Worm (Caenorhabditis elegans) whole organism, midembryonic: ENCODE measurements around the gene trf-1.

Experiments used
- T22C8.4 ChIP-seq: fragments of 200-800 bp; sonication (Bioruptor generic); IDR thresholded peaks from 2 replicates; pipeline ENCODE4 v1.3.6; 2022; ENCODE audit warnings: missing genetic modification characterization, missing compliant biosample characterization
- cog-1 ChIP-seq: sonication (generic microtip); optimal IDR thresholded peaks from 2 replicates; lab custom pipeline; 2016; ENCODE audit warnings: missing genetic modification characterization, missing compliant biosample characterization
- flt-1 ChIP-seq: fragments of 200-800 bp; sonication (Bioruptor generic); IDR thresholded peaks from 2 replicates; pipeline ENCODE4 v1.3.6; 2022; ENCODE audit warnings: missing genetic modification characterization, missing compliant biosample characterization
- klf-2 ChIP-seq: fragments of 200-800 bp; sonication (Bioruptor generic); conservative IDR thresholded peaks from 2 replicates; pipeline ENCODE4 v1.3.6; 2022; ENCODE audit warnings: missing genetic modification reagents, missing genetic modification characterization, missing compliant biosample characterization
- med-1 ChIP-seq: sonication (generic microtip); optimal IDR thresholded peaks from 2 replicates; lab custom pipeline; 2017; ENCODE audit warnings: missing genetic modification characterization, mild to moderate bottlenecking, missing compliant biosample characterization, antibody characterized with exemption, missing genetic modification reagents; ENCODE audit not compliant: insufficient read depth
- ref-1 ChIP-seq: fragments of 200-800 bp; sonication (Bioruptor generic); conservative IDR thresholded peaks from 2 replicates; pipeline ENCODE4 v1.3.6; 2022; ENCODE audit warnings: missing genetic modification reagents, missing genetic modification characterization, missing compliant biosample characterization
- tab-1 ChIP-seq: fragments of 200-800 bp; sonication (Bioruptor generic); IDR thresholded peaks from 2 replicates; pipeline ENCODE4 v1.3.6; 2022; ENCODE audit warnings: missing genetic modification characterization, missing compliant biosample characterization
- ztf-23 ChIP-seq: fragments of 200-800 bp; sonication (Bioruptor generic); IDR thresholded peaks from 2 replicates; pipeline ENCODE4 v1.3.6; 2022; ENCODE audit warnings: missing genetic modification reagents, missing genetic modification characterization, missing compliant biosample characterization
- ztf-29 ChIP-seq: fragments of 200-800 bp; sonication (Bioruptor generic); IDR thresholded peaks from 2 replicates; pipeline ENCODE4 v1.3.6; 2022; ENCODE audit warnings: missing genetic modification reagents, missing genetic modification characterization, missing compliant biosample characterization

trf-1 gene

DNA sequence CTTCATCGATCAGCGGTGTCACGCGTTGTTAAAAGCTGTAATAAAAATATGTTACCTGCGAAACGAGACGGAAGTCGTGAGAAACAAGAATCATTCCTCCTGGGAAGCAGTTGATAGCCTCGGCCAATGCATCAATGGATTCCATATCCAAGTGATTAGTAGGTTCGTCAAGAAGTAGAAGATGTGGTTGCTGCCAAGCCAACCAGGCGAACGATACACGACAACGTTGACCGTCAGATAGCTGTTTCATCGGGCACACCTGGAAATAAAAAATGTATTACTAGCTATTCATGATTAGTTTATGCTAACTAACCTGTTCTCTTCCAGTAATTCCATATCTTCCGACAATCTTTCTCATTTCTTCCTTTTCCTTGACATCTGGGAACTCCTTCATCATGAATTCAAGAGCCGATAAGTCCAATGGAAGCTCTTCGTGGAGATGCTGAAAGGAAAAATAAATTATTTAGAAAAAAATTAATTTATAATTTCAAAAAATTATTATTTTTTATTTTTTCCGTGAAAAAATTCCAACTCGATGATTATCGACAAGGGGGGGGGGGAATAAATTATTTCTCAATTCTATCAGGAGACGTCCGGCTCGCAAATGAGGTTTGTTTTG, 28.8 kb downstream of the trf-1 start, which contains the start of gene tag-164:
tag-164 (plus strand) TSS at position 569 of the 619 bp plus-strand sequence.
- TF ChIP-seq med-1 (GFP tag; lab: Kevin White, UChicago) (no peak), ztf-29 (GFP tag; lab: Robert Waterston, UW) (no peak), T22C8.4 (GFP tag; lab: Robert Waterston, UW) (no peak), tab-1 (no peak), cog-1 (tag; lab: Kevin White, UChicago) (no peak), ztf-23 (GFP tag; lab: Robert Waterston, UW) (no peak)

DNA sequence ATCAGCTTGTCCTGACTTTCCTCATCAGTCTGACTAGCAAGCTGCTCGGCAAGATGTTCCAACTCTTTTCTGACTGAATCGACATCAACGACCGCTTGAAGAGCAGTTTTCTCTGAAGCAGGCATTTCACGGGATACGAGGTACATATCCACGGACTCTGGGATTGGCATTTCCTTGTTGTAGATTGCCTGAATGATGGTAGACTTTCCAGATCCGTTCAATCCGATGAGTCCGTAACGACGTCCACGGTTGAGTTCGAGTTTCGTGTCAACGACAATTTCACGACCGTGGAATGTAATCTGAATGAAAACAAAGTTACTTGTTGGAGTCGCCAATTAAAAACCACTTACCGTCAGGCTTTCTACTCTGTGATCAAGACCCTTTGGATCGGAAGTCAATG, 31.3 kb downstream of the trf-1 start:
- TF ChIP-seq klf-2 (GFP tag; lab: Robert Waterston, UW) = no peak
- no peak for TF ChIP-seq med-1 (GFP tag; lab: Kevin White, UChicago)
- no peak for TF ChIP-seq flt-1 (GFP tag; lab: Robert Waterston, UW)
- no peak for TF ChIP-seq cog-1 (tag; lab: Kevin White, UChicago)
- TF ChIP-seq ref-1 (GFP tag; lab: Robert Waterston, UW) = no peak
- no peak for TF ChIP-seq ztf-29 (GFP tag; lab: Robert Waterston, UW)
- no peak for TF ChIP-seq T22C8.4 (GFP tag; lab: Robert Waterston, UW)
- no peak for TF ChIP-seq tab-1
- no peak for TF ChIP-seq ztf-23 (GFP tag; lab: Robert Waterston, UW)

DNA sequence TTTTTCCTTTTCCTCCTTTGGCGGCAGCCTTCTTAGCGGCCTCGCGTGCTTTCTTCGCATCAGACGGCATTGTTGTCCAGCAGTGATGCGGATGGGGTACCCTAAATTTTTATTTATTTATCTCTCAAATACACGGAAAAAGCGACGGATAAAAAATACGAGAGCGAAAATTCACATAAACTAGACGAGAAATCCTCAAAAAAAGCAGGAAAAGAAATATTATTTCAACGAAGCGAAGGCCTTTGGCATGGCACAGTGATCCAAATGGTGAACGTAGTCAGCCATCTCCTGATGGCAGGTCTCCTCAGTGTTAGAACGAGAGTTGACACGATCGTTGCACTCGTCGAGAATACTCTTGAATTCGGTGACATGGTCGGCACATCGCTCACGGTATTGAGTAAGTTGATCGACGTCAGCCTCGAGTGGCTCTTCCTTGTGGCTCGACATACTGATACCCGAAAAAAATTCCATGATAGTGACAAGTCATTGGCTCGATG, 31.9 kb downstream of the trf-1 start, which contains the start of the genes abcf-2 and T27E9.2:
abcf-2 (minus strand) TSS at position 101 of the 497 bp plus-strand sequence.
T27E9.2 (minus strand) TSS at position 447 of the 497 bp plus-strand sequence.
- no peak for TF ChIP-seq klf-2 (GFP tag; lab: Robert Waterston, UW)
- no peak for TF ChIP-seq tab-1
- TF ChIP-seq ref-1 (GFP tag; lab: Robert Waterston, UW) = no peak
- no peak for TF ChIP-seq cog-1 (tag; lab: Kevin White, UChicago)
- no peak for TF ChIP-seq med-1 (GFP tag; lab: Kevin White, UChicago)
- no peak for TF ChIP-seq flt-1 (GFP tag; lab: Robert Waterston, UW)
- no peak for TF ChIP-seq T22C8.4 (GFP tag; lab: Robert Waterston, UW)
- no peak for TF ChIP-seq ztf-23 (GFP tag; lab: Robert Waterston, UW)
- TF ChIP-seq ztf-29 (GFP tag; lab: Robert Waterston, UW) = no peak

DNA sequence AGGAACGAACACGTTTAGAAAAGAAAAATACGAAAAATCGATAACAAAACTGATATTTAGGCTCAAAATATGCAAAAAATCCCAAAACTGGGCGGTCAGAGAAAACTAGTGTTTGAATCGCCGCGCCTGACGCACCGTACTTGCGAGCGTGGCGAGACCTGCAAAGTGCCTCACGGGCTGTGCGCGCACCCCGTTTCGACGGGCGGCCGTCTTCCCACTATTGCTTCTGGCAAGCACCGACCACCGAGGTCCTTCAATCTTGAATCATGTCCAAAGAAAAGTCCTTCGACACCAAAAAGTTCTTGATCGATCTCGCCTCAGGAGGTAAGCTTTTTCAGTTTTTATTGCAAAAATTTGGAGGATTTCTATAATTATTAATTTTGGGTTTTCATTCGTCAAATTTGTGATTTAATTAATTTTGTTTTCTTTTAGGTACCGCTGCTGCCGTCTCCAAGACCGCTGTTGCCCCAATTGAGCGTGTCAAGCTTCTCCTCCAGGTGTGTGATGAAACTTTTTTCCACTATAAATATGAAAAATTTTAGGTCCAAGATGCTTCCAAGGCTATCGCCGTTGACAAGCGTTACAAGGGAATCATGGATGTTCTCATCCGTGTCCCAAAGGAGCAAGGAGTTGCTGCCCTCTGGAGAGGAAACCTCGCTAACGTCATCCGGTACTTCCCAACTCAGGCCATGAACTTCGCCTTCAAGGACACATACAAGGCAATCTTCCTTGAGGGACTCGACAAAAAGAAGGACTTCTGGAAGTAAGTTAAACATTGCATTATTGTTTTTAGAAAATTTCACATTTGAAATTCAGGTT, 32.9 kb downstream of the trf-1 start, which contains the start of gene ant-1.1:
ant-1.1 (plus strand) TSS at position 199 of the 819 bp plus-strand sequence.
- TF ChIP-seq med-1 (GFP tag; lab: Kevin White, UChicago) (no peak), ref-1 (GFP tag; lab: Robert Waterston, UW) (no peak), flt-1 (GFP tag; lab: Robert Waterston, UW) (peak; percentile 85), ztf-23 (GFP tag; lab: Robert Waterston, UW) (peak; percentile 85), ztf-29 (GFP tag; lab: Robert Waterston, UW) (0 out of 2 replicates have a peak, but pooled peaks have one; percentile 28), T22C8.4 (GFP tag; lab: Robert Waterston, UW) (peak; percentile 39), klf-2 (GFP tag; lab: Robert Waterston, UW) (peak; percentile 58; the same call in 1 of the 2 replicates)

DNA sequence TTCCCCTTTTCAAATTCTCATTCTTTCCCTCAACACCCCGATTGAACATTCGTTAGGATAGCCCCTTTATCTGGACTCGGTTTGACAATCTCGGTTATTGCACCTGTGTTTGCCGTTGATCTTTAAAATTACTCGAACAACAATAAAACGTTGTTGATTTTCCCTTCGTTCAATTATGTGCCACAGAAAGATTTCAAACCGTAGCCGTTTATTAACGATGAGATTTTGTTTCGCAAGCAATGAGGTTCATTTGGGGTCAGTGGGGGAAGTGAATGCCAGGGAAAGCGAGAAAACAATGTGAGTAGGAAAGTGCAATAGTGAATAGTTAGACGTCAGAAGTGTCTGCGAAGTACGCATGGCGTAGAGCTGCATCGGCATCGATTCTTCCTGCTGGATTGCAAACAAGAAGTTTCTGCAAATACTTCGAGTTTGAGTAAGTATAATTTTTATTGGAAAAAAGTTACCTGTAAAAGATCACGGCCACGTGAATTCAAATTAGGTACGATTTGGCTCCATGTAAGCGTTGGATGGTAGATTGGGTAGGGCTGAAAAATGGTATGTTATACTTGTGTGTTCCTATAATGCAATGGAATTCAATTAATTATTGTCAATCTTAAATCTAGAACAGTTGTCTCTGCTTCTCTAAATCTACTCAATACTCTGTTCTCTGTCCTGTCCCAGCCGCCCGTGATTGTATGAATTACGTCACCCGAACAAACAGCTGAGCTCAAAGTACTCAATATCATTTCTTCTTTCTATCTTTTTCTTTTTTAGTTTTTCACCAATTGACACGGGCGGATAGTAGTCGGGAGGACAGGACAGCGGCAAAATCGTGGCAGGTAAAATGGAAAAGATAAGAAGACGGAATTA, 34.5 kb downstream of the trf-1 start, which contains the start of gene kel-3:
kel-3 (plus strand) TSS at position 328 of the 870 bp plus-strand sequence.
- TF ChIP-seq klf-2 (GFP tag; lab: Robert Waterston, UW) = no peak
- no peak for TF ChIP-seq cog-1 (tag; lab: Kevin White, UChicago)

DNA sequence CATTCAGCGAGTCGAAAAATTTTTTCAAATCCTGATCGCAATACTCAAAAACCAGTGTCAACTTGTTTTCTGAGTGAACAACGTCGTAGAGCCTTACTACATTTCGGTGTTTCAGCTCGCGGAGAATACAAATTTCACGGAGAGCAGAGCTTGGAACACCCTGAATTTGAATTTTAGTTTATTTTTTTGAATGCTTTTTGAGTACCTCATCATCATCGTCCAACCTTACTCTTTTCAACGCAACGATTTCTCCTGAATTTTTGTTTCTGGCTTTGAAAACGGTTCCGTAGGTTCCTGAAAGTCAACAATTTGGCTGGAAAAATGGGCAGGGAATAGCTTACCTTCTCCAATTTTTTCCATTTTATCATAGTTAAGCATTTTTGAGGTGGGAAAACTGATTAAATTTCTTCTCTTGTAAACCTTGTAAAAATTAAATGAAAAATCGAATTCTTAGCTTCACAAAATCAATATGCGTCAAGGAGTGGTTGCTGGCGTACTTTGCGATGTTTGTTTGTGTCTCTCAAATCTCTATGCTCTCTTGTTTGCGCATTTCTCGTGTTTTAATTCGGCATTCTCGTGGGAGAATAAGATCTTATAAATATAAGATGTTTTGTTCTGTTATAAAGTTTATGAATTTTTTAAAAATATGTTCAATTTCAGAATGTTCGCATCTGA, 35.8 kb downstream of the trf-1 start, which contains the start of gene cdk-5:
cdk-5 (minus strand) TSS at position 425 of the 675 bp plus-strand sequence.
- TF ChIP-seq ztf-23 (GFP tag; lab: Robert Waterston, UW) = 0 out of 2 replicates have a peak, but pooled peaks have one; percentile 6
- no peak for TF ChIP-seq ztf-29 (GFP tag; lab: Robert Waterston, UW)

DNA sequence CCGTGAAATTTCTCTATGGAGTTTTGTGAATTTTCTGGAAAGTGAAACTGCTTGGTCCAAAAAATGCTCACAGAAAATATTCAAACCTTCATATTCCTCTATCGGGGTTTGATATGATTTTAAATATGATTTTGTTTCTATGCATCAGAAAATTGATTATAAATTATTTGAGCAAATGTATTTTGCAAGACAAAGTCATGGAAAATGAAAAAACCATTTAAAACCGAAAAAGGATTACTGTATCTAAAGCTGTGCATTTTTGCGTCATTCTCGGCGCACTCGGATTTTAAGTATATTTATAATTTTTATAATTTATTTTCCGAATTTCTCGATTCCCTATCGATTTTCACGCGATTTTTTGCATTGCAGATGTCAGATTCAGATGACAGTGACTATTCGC, 41.2 kb downstream of the trf-1 start, which contains the start of gene pssy-2:
pssy-2 (plus strand) TSS at position 301 of the 400 bp plus-strand sequence.
- TF ChIP-seq T22C8.4 (GFP tag; lab: Robert Waterston, UW) (no peak), ref-1 (GFP tag; lab: Robert Waterston, UW) (no peak), ztf-29 (GFP tag; lab: Robert Waterston, UW) (no peak), med-1 (GFP tag; lab: Kevin White, UChicago) (no peak), cog-1 (tag; lab: Kevin White, UChicago) (no peak), tab-1 (no peak), klf-2 (GFP tag; lab: Robert Waterston, UW) (no peak), ztf-23 (GFP tag; lab: Robert Waterston, UW) (no peak), flt-1 (GFP tag; lab: Robert Waterston, UW) (no peak)

DNA sequence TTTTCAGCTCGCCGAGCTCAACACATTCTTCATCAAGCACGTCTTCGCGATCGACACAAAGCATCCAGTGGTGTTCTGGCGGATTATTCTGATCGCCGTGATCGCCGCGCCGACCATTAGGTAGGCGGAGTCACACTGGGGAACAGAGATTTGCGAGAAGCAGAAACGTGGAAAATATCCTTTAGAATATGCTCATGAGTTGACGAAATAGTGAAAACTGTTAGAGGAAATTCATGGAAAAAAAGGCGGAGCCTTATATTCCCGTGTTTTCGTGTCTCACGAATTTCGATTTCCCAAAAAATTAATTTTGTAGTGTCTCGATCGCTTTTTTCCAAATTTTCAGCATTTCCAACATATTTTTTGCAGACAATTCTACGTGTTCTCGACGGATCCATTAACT, 44.2 kb downstream of the trf-1 start:
- no peak for TF ChIP-seq ref-1 (GFP tag; lab: Robert Waterston, UW)
- no peak for TF ChIP-seq T22C8.4 (GFP tag; lab: Robert Waterston, UW)
- no peak for TF ChIP-seq med-1 (GFP tag; lab: Kevin White, UChicago)
- TF ChIP-seq ztf-23 (GFP tag; lab: Robert Waterston, UW) = no peak
- TF ChIP-seq flt-1 (GFP tag; lab: Robert Waterston, UW) = no peak; the same call in 1 of the 2 replicates
- TF ChIP-seq klf-2 (GFP tag; lab: Robert Waterston, UW) = no peak
- TF ChIP-seq ztf-29 (GFP tag; lab: Robert Waterston, UW) = no peak
- no peak for TF ChIP-seq tab-1
- TF ChIP-seq cog-1 (tag; lab: Kevin White, UChicago) = no peak
